Worm (Caenorhabditis elegans): ENCODE data around the gene sre-34.

DNA sequence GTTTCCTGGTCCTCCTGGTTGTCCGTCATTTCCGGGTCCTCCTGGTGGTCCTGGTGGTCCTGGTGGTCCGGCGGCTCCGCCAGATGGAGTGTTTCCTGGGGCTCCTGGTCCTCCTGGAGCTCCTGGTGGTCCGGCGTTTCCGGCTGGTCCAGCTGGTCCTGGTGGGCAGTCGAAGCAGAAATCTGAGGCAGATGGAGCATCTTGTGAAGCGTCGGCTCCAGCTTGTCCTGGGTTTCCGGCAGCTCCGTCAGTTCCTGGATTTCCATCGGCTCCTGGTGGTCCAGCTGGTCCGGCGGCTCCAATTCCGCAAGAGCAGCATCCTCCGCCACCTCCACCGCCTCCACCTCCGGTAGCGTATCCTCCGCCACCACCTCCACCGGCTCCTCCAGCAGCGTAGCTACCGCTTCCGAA is 44.1 kb downstream of the sre-34 start:
- TF ChIP-seq unc-130 (GFP tag; optimal IDR thresholded peaks at IDR 0.05) (no peak), hsf-1 (GFP tag; IDR thresholded peaks at IDR 0.05) (no peak), tbx-9 (tag; optimal IDR thresholded peaks at IDR 0.05; ENCODE audit: borderline replicate concordance) (no peak), nhr-120 (GFP tag; IDR thresholded peaks at IDR 0.05) (no peak), ama-1 (optimal IDR thresholded peaks at IDR 0.05) (no peak), ama-1 (GFP tag; optimal IDR thresholded peaks at IDR 0.05) (no peak), snpc-1.3 (tag; optimal IDR thresholded peaks at IDR 0.05; ENCODE audit: insufficient read depth) (no peak), nfya-1 (tag; optimal IDR thresholded peaks at IDR 0.05; ENCODE audit: borderline replicate concordance, insufficient read depth) (no peak), nhr-27 (tag; optimal IDR thresholded peaks at IDR 0.05) (no peak), unc-62 (GFP tag; optimal IDR thresholded peaks at IDR 0.05) (no peak), madf-3 (GFP tag; IDR thresholded peaks at IDR 0.05) (no peak), ztf-22 (GFP tag; optimal IDR thresholded peaks at IDR 0.05) (no peak), let-526 (GFP tag; IDR thresholded peaks at IDR 0.05) (no peak), F55B11.4 (tag; optimal IDR thresholded peaks at IDR 0.05; ENCODE audit: borderline replicate concordance, insufficient read depth) (no peak), snpc-4 (GFP tag; optimal IDR thresholded peaks at IDR 0.05) (no peak), snpc-4 (tag; optimal IDR thresholded peaks at IDR 0.05) (no peak)
